Worm (Caenorhabditis elegans) whole organism, late embryonic: Measurements from ENCODE around the gene Y45F3A.5.
A peak's percentile ranks its signal among the peaks of the same experiment; 100 is the strongest.

ENCODE experiments used
- C38D4.7 ChIP-seq: fragments of 200-800 bp; sonication (Bioruptor generic); optimal IDR thresholded peaks from 2 replicates; lab custom pipeline; 2018; ENCODE audit warnings: mild to moderate bottlenecking, missing genetic modification characterization, moderate library complexity, missing compliant biosample characterization
- K09A11.1 ChIP-seq: sonication (generic microtip); optimal IDR thresholded peaks from 2 replicates; lab custom pipeline; 2017; ENCODE audit warnings: antibody characterized with exemption, mild to moderate bottlenecking, missing genetic modification characterization, missing compliant biosample characterization; ENCODE audit not compliant: insufficient read depth
- T23F11.4 ChIP-seq: fragments of 200-800 bp; sonication (Bioruptor generic); optimal IDR thresholded peaks from 2 replicates; lab custom pipeline; 2018; ENCODE audit warnings: mild to moderate bottlenecking, missing genetic modification characterization, missing compliant biosample characterization
- Y22D7AL.16 ChIP-seq: sonication (generic microtip); optimal IDR thresholded peaks from 2 replicates; lab custom pipeline; 2016; ENCODE audit warnings: missing genetic modification characterization, missing compliant biosample characterization
- ahr-1 ChIP-seq: sonication (generic microtip); optimal IDR thresholded peaks from 2 replicates; lab custom pipeline; 2016; ENCODE audit warnings: missing genetic modification characterization, missing compliant biosample characterization
- ama-1 ChIP-seq: fragments of 150-350 bp; optimal IDR thresholded peaks from 2 replicates; lab custom pipeline; 2014
- ceh-45 ChIP-seq: fragments of 200-800 bp; sonication (Bioruptor generic); IDR thresholded peaks from 2 replicates; pipeline ENCODE4 v1.3.6; 2022; ENCODE audit warnings: missing genetic modification reagents, missing genetic modification characterization, missing compliant biosample characterization
- ceh-9 ChIP-seq: sonication (generic microtip); optimal IDR thresholded peaks from 2 replicates; lab custom pipeline; 2016; ENCODE audit warnings: mild to moderate bottlenecking, missing genetic modification characterization, inconsistent platforms, missing compliant biosample characterization
- che-1 ChIP-seq: sonication (generic microtip); optimal IDR thresholded peaks from 2 replicates; lab custom pipeline; 2016; ENCODE audit warnings: mild to moderate bottlenecking, missing genetic modification characterization, missing compliant biosample characterization
- dmd-4 ChIP-seq: sonication (generic microtip); optimal IDR thresholded peaks from 2 replicates; lab custom pipeline; 2016; ENCODE audit warnings: borderline replicate concordance, missing genetic modification characterization, missing compliant biosample characterization
- elt-4 ChIP-seq: sonication (generic microtip); optimal IDR thresholded peaks from 2 replicates; lab custom pipeline; 2016; ENCODE audit warnings: missing genetic modification characterization, missing compliant biosample characterization
- eyg-1 ChIP-seq: sonication (generic microtip); optimal IDR thresholded peaks from 2 replicates; lab custom pipeline; 2016; ENCODE audit warnings: missing genotype, missing genetic modification characterization, missing compliant biosample characterization
- fkh-6 ChIP-seq: sonication (generic microtip); optimal IDR thresholded peaks from 2 replicates; lab custom pipeline; 2016; ENCODE audit warnings: missing genetic modification characterization, missing compliant biosample characterization
- hlh-13 ChIP-seq: fragments of 200-800 bp; sonication (Bioruptor generic); optimal IDR thresholded peaks from 2 replicates; lab custom pipeline; 2018; ENCODE audit warnings: mild to moderate bottlenecking, missing genetic modification characterization, missing compliant biosample characterization
- hlh-6 ChIP-seq: sonication (generic microtip); optimal IDR thresholded peaks from 2 replicates; lab custom pipeline; 2016; ENCODE audit warnings: missing genotype, missing genetic modification characterization, missing compliant biosample characterization
- hlh-8 ChIP-seq: sonication (generic microtip); optimal IDR thresholded peaks from 2 replicates; lab custom pipeline; 2016; ENCODE audit warnings: missing genotype, missing genetic modification characterization, missing compliant biosample characterization
- lim-6 ChIP-seq: sonication (generic microtip); optimal IDR thresholded peaks from 2 replicates; lab custom pipeline; 2016; ENCODE audit warnings: missing genetic modification characterization, missing compliant biosample characterization
- madf-2 ChIP-seq: sonication (generic microtip); optimal IDR thresholded peaks from 2 replicates; lab custom pipeline; 2017; ENCODE audit warnings: missing genetic modification characterization, missing compliant biosample characterization
- nhr-232 ChIP-seq: sonication (generic microtip); optimal IDR thresholded peaks from 2 replicates; lab custom pipeline; 2016; ENCODE audit warnings: missing genetic modification characterization, missing compliant biosample characterization
- npax-4 ChIP-seq: sonication (generic microtip); optimal IDR thresholded peaks from 2 replicates; lab custom pipeline; 2016; ENCODE audit warnings: missing genetic modification characterization, missing compliant biosample characterization
- odd-2 ChIP-seq: sonication (generic microtip); optimal IDR thresholded peaks from 2 replicates; lab custom pipeline; 2017; ENCODE audit warnings: antibody characterized with exemption, mild to moderate bottlenecking, missing genetic modification characterization, missing compliant biosample characterization
- pat-9 ChIP-seq: fragments of 200-800 bp; sonication (Bioruptor generic); optimal IDR thresholded peaks from 2 replicates; lab custom pipeline; 2018; ENCODE audit warnings: mild to moderate bottlenecking, missing genetic modification characterization, moderate library complexity, missing compliant biosample characterization
- pax-1 ChIP-seq: fragments of 150-350 bp; optimal IDR thresholded peaks from 2 replicates; lab custom pipeline; 2014; ENCODE audit warnings: missing biosample characterization, missing genetic modification characterization
- pha-2 ChIP-seq: sonication (generic microtip); optimal IDR thresholded peaks from 2 replicates; lab custom pipeline; 2017; ENCODE audit warnings: mild to moderate bottlenecking, missing genetic modification characterization, missing compliant biosample characterization
- pha-4 ChIP-seq: fragments of 150-350 bp; optimal IDR thresholded peaks from 2 replicates; lab custom pipeline; 2018; ENCODE audit warnings: missing biosample characterization, missing genetic modification reagents, missing genetic modification characterization
- pqm-1 ChIP-seq: sonication (generic microtip); optimal IDR thresholded peaks from 2 replicates; lab custom pipeline; 2016; ENCODE audit warnings: missing genetic modification characterization, missing compliant biosample characterization
- pros-1 ChIP-seq: fragments of 150-350 bp; optimal IDR thresholded peaks from 2 replicates; lab custom pipeline; 2014; ENCODE audit warnings: missing biosample characterization, missing genetic modification reagents, missing genetic modification characterization
- sox-2 ChIP-seq: fragments of 200-800 bp; sonication (Bioruptor generic); IDR thresholded peaks from 2 replicates; pipeline ENCODE4 v1.3.6; 2022; ENCODE audit warnings: missing genetic modification reagents, missing genetic modification characterization, missing compliant biosample characterization
- syd-9 ChIP-seq: sonication (generic microtip); optimal IDR thresholded peaks from 2 replicates; lab custom pipeline; 2016; ENCODE audit warnings: mild to moderate bottlenecking, missing genetic modification characterization, moderate library complexity, missing compliant biosample characterization
- tbx-2 ChIP-seq: sonication (generic microtip); optimal IDR thresholded peaks from 2 replicates; lab custom pipeline; 2016; ENCODE audit warnings: missing genetic modification characterization, missing compliant biosample characterization
- tbx-7 ChIP-seq: sonication (generic microtip); optimal IDR thresholded peaks from 2 replicates; lab custom pipeline; 2016; ENCODE audit warnings: missing genotype, missing genetic modification characterization, missing compliant biosample characterization
- ttx-3 ChIP-seq: sonication (generic microtip); optimal IDR thresholded peaks from 2 replicates; lab custom pipeline; 2016; ENCODE audit warnings: missing genetic modification reagents, missing genetic modification characterization, missing compliant biosample characterization
- unc-3 ChIP-seq, 2 experiments: fragments of 200-800 bp in 1 of 2; sonication (Bioruptor generic) in 1 of 2; sonication (generic microtip) in 1 of 2; conservative IDR thresholded peaks in 1 of 2; optimal IDR thresholded peaks in 1 of 2; 2 replicates each; pipeline versions ENCODE4 v1.3.6 to Lab custom; 2016 to 2022; ENCODE audit warnings: missing compliant biosample characterization in 2 of 2, missing genetic modification characterization in 2 of 2, missing genetic modification reagents in 1 of 2
- unc-42 ChIP-seq: sonication (generic microtip); optimal IDR thresholded peaks from 2 replicates; lab custom pipeline; 2016; ENCODE audit warnings: missing genotype, missing genetic modification characterization, missing compliant biosample characterization
- unc-55 ChIP-seq: sonication (generic microtip); optimal IDR thresholded peaks from 2 replicates; lab custom pipeline; 2017; ENCODE audit warnings: missing biosample characterization, missing genetic modification reagents, missing genetic modification characterization
- unc-86 ChIP-seq: sonication (generic microtip); optimal IDR thresholded peaks from 2 replicates; lab custom pipeline; 2016; ENCODE audit warnings: missing genetic modification characterization, missing compliant biosample characterization
- zip-5 ChIP-seq: sonication (generic microtip); optimal IDR thresholded peaks from 2 replicates; lab custom pipeline; 2016; ENCODE audit warnings: missing genetic modification characterization, missing compliant biosample characterization
- ztf-16 ChIP-seq: sonication (generic microtip); optimal IDR thresholded peaks from 2 replicates; lab custom pipeline; 2017; ENCODE audit warnings: missing genetic modification characterization, missing compliant biosample characterization

The Y45F3A.5 gene

ce11 chrIII:10621208-10621607 lies 35.1 kb upstream of the Y45F3A.5 start, which contains the start of the genes lron-10 and hpr-9 (continued):
- TF ChIP-seq dmd-4 (tag; lab: Kevin White, UChicago) (no peak), ttx-3 (tag; lab: Kevin White, UChicago) (no peak), syd-9 (no peak), lim-6 (tag; lab: Kevin White, UChicago) (no peak), Y22D7AL.16 (tag; lab: Kevin White, UChicago) (no peak), hlh-6 (no peak), fkh-6 (tag; lab: Kevin White, UChicago) (peak; percentile 50), hlh-13 (GFP tag; lab: Kevin White, UChicago) (no peak), pax-1 (tag; lab: Kevin White, UChicago) (no peak), ceh-45 (GFP tag; lab: Robert Waterston, UW) (no peak), tbx-2 (peak; percentile 84), ahr-1 (no peak), pros-1 (no peak), pat-9 (no peak), nhr-232 (tag; lab: Kevin White, UChicago) (no peak), ceh-9 (tag; lab: Kevin White, UChicago) (no peak), pha-2 (tag; lab: Kevin White, UChicago) (no peak), K09A11.1 (tag; lab: Kevin White, UChicago) (no peak), unc-42 (tag; lab: Kevin White, UChicago) (no peak), hlh-8 (tag; lab: Kevin White, UChicago) (peak; percentile 10), sox-2 (GFP tag; lab: Robert Waterston, UW) (no peak), odd-2 (no peak)
- TF ChIP-seq, all 69 proteins: peak for 19

ce11 chrIII:10615166-10615565 lies 29.0 kb upstream of the Y45F3A.5 start, which contains the start of gene mrpl-22:
TSS of gene mrpl-22 (plus strand) at chrIII:10615466.
- TF ChIP-seq ama-1 (no peak), pha-4 (tag; lab: Kevin White, UChicago) (no peak), che-1 (tag; lab: Kevin White, UChicago) (no peak), ztf-16 (no peak), madf-2 (no peak), pros-1 (no peak), hlh-6 (no peak), eyg-1 (tag; lab: Kevin White, UChicago) (no peak), C38D4.7 (GFP tag; lab: Kevin White, UChicago) (no peak), unc-86 (tag; lab: Kevin White, UChicago) (no peak), unc-3 (GFP tag; conservative IDR thresholded peaks at IDR 0.05; lab: Robert Waterston, UW) (no peak), unc-3 (tag; optimal IDR thresholded peaks at IDR 0.05; lab: Kevin White, UChicago) (no peak), pqm-1 (tag; lab: Kevin White, UChicago) (no peak), pax-1 (tag; lab: Kevin White, UChicago) (no peak), T23F11.4 (GFP tag; lab: Kevin White, UChicago) (no peak), elt-4 (tag; lab: Kevin White, UChicago) (no peak), unc-55 (no peak), hlh-8 (tag; lab: Kevin White, UChicago) (no peak), npax-4 (no peak)

- TF ChIP-seq npax-4 (no peak), tbx-7 (tag; lab: Kevin White, UChicago) (no peak), zip-5 (tag; lab: Kevin White, UChicago) (no peak), tbx-2 (no peak)
Observed at ce11 chrIII:10612333-10612732, 26.2 kb upstream of the Y45F3A.5 start, which contains the start of gene Y39A1A.24. TSS of gene Y39A1A.24 (plus strand) at chrIII:10612633.

ce11 chrIII:10608161-10608560 lies 22.0 kb upstream of the Y45F3A.5 start:
- TF ChIP-seq pros-1: no peak
